Fruit fly (Drosophila melanogaster) whole organism, pupa: ENCODE measurements around the gene CG13108.

ENCODE experiments used
- CG10348 ChIP-seq: fragments of 200-800 bp; sonication (Bioruptor generic); IDR thresholded peaks from 2 replicates; pipeline ENCODE4 v1.3.6; 2022; ENCODE audit warnings: missing biosample characterization, missing genetic modification characterization
- CG12605 ChIP-seq: fragments of 200-800 bp; sonication (Bioruptor generic); IDR thresholded peaks from 2 replicates; pipeline ENCODE4 v1.3.6; 2022; ENCODE audit warnings: missing biosample characterization, missing genetic modification characterization
- CG13204 ChIP-seq: fragments of 200-800 bp; sonication (Bioruptor generic); optimal IDR thresholded peaks from 2 replicates; lab custom pipeline; 2018; ENCODE audit warnings: missing biosample characterization, mild to moderate bottlenecking, missing genetic modification characterization, moderate library complexity
- CG14655 ChIP-seq: fragments of 200-800 bp; sonication (Bioruptor generic); optimal IDR thresholded peaks from 3 replicates; lab custom pipeline; 2017; ENCODE audit warnings: mild to moderate bottlenecking, missing biosample characterization, missing genetic modification reagents, missing genetic modification characterization
- CG15710 ChIP-seq: fragments of 200-800 bp; sonication (Bioruptor generic); optimal IDR thresholded peaks from 2 replicates; lab custom pipeline; 2018; ENCODE audit warnings: missing biosample characterization, mild to moderate bottlenecking, missing genetic modification characterization, moderate library complexity
- CG17806 ChIP-seq: fragments of 200-800 bp; sonication (Bioruptor generic); optimal IDR thresholded peaks from 2 replicates; lab custom pipeline; 2018; ENCODE audit warnings: missing biosample characterization, mild to moderate bottlenecking, missing genetic modification characterization, moderate library complexity
- CG32121 ChIP-seq: fragments of 200-800 bp; sonication (Bioruptor generic); IDR thresholded peaks from 2 replicates; pipeline ENCODE4 v1.3.6; 2022; ENCODE audit warnings: missing biosample characterization, missing genetic modification characterization
- CG34367 ChIP-seq: fragments of 200-800 bp; sonication (Bioruptor generic); optimal IDR thresholded peaks from 2 replicates; lab custom pipeline; 2018; ENCODE audit warnings: missing biosample characterization, mild to moderate bottlenecking, missing genetic modification characterization
- CG4496 ChIP-seq: fragments of 200-800 bp; sonication (Bioruptor generic); IDR thresholded peaks from 3 replicates; pipeline ENCODE4 v1.3.6; 2022; ENCODE audit warnings: missing biosample characterization, missing genetic modification characterization
- CG8159 ChIP-seq: fragments of 200-800 bp; sonication (Bioruptor generic); optimal IDR thresholded peaks from 3 replicates; lab custom pipeline; 2018; ENCODE audit warnings: missing biosample characterization, mild to moderate bottlenecking, missing genetic modification characterization, moderate library complexity
- CG8301 ChIP-seq: fragments of 200-800 bp; sonication (Bioruptor generic); optimal IDR thresholded peaks from 2 replicates; lab custom pipeline; 2018; ENCODE audit warnings: missing biosample characterization, mild to moderate bottlenecking, missing genetic modification characterization
- CG9948 ChIP-seq: fragments of 200-800 bp; sonication (Bioruptor generic); optimal IDR thresholded peaks from 2 replicates; lab custom pipeline; 2018; ENCODE audit warnings: missing biosample characterization, mild to moderate bottlenecking, missing genetic modification characterization, moderate library complexity
- D1 ChIP-seq: fragments of 200-800 bp; sonication (Bioruptor generic); optimal IDR thresholded peaks from 2 replicates; lab custom pipeline; 2018; ENCODE audit warnings: missing biosample characterization, mild to moderate bottlenecking, missing genetic modification characterization, moderate library complexity
- EcR ChIP-seq: fragments of 200-800 bp; sonication (Bioruptor generic); optimal IDR thresholded peaks from 3 replicates; lab custom pipeline; 2019; ENCODE audit warnings: missing biosample characterization, missing genetic modification characterization, mild to moderate bottlenecking, moderate library complexity, missing genetic modification reagents
- Ets98B ChIP-seq: fragments of 200-800 bp; sonication (Bioruptor generic); IDR thresholded peaks from 2 replicates; pipeline ENCODE4 v1.3.6; 2022; ENCODE audit warnings: missing biosample characterization, missing genetic modification characterization
- Pif1A ChIP-seq: fragments of 200-800 bp; sonication (Bioruptor generic); optimal IDR thresholded peaks from 3 replicates; lab custom pipeline; 2016; ENCODE audit warnings: missing biosample characterization, missing genetic modification characterization
- Pif1B ChIP-seq: fragments of 200-800 bp; sonication (Bioruptor generic); optimal IDR thresholded peaks from 3 replicates; lab custom pipeline; 2016; ENCODE audit warnings: missing biosample characterization, missing genetic modification characterization
- Snoo ChIP-seq: fragments of 200-800 bp; sonication (Bioruptor generic); optimal IDR thresholded peaks from 3 replicates; lab custom pipeline; 2017; ENCODE audit warnings: missing biosample characterization, mild to moderate bottlenecking, missing genetic modification characterization, inconsistent platforms
- fd96Ca ChIP-seq: fragments of 200-800 bp; sonication (Bioruptor generic); IDR thresholded peaks from 3 replicates; pipeline ENCODE4 v1.3.6; 2022; ENCODE audit warnings: missing biosample characterization, missing genetic modification characterization
- gl ChIP-seq: fragments of 200-800 bp; sonication (Bioruptor generic); optimal IDR thresholded peaks from 2 replicates; lab custom pipeline; 2018; ENCODE audit warnings: missing biosample characterization, mild to moderate bottlenecking, missing genetic modification characterization
- rn ChIP-seq: fragments of 200-800 bp; sonication (Bioruptor generic); IDR thresholded peaks from 2 replicates; pipeline ENCODE4 v1.3.6; 2022; ENCODE audit warnings: missing biosample characterization, missing genetic modification characterization

CG13108 gene

DNA sequence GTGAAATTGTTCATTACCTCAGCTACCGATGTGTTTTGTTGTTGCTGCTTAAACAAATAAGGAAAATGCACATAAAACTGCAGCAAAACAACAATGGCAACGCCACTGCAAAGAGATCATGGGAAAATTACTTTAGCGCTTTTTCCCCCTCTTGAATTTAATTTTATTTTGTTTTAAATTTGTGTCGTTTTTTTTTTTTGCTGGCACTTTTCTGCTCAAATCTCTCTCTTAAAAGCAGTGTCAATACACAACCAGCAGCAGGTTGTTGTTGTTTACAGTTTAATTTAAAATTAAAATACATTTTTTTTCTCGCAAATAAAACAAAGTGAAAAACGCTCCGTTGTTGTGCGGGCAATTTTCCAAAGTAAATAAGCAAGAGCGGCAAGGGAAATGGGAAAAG, 6.3 kb upstream of the CG13108 start:
- TF ChIP-seq CG12605 (GFP tag; lab: Robert Waterston, UW) (no peak), CG10348 (no peak), Pif1B (GFP tag; lab: Kevin White, UChicago) (no peak), Snoo (tag; lab: Kevin White, UChicago) (no peak), CG8301 (tag; lab: Kevin White, UChicago) (no peak), CG32121 (GFP tag; lab: Robert Waterston, UW) (peak; percentile 29; the same call in 1 of the 2 replicates), CG14655 (GFP tag; lab: Kevin White, UChicago) (no peak), CG15710 (no peak), Ets98B (GFP tag; lab: Robert Waterston, UW) (0 out of 2 replicates have a peak, but pooled peaks have one; percentile 18)

dm6 chr2L:9158341-9158740, 5.7 kb upstream of the CG13108 start:
- no peak for TF ChIP-seq CG12605 (GFP tag; lab: Robert Waterston, UW)
- no peak for TF ChIP-seq Ets98B (GFP tag; lab: Robert Waterston, UW)
- TF ChIP-seq D1 (tag; lab: Kevin White, UChicago): peak; percentile 24
- TF ChIP-seq CG14655 (GFP tag; lab: Kevin White, UChicago): no peak
- TF ChIP-seq Pif1B (GFP tag; lab: Kevin White, UChicago): no peak
- TF ChIP-seq gl (tag; lab: Kevin White, UChicago): no peak

- 0 out of 2 replicates have a peak, but pooled peaks have one; percentile 11 for TF ChIP-seq CG32121 (GFP tag; lab: Robert Waterston, UW)
- TF ChIP-seq CG8301 (tag; lab: Kevin White, UChicago): no peak
Observed at dm6 chr2L:9160090-9160489, 3.9 kb upstream of the CG13108 start.

dm6 chr2L:9164797-9165196, 762 bp downstream of the CG13108 start:
- TF ChIP-seq EcR: peak; percentile 19
- no peak for TF ChIP-seq CG8159 (tag; lab: Kevin White, UChicago)

DNA sequence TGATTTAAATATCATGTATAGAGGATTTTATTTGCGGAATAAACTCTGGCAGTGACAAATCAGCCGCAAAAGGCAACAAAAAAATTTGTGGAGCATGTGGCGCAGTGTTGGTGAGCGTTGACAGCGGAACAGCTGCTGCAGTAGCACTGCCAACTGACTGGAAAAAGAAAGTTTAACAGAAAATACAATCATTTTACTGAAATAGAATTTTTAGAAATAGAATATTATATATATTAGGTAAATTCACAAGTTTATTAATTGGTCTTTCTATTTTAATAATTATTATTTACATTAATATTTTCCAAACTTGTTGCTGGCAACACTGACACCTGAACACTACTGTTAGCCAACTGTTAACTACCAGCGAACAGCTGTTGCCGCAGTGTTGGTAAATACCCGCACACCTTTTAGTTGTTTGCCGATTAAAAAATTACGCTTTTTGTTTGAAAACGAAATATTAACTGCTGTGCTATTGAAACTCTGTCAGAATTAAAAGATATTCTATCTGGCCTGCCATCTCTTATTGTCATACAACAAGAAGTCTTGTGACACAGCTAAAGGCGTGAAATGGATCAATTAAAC, 2.5 kb downstream of the CG13108 start, which contains the start of the genes CG9586 and tai:
CG9586 (minus strand) TSS at position 116 of the 582 bp plus-strand sequence.
tai (plus strand) TSS at position 380 of the 582 bp plus-strand sequence.
- TF ChIP-seq fd96Ca (GFP tag; lab: Robert Waterston, UW): peak; percentile 57; the same call in 2 of the 3 replicates
- TF ChIP-seq CG8301 (tag; lab: Kevin White, UChicago): peak; percentile 51
- TF ChIP-seq CG34367 (tag; lab: Kevin White, UChicago): peak; percentile 62
- peak; percentile 75 for TF ChIP-seq CG32121 (GFP tag; lab: Robert Waterston, UW)
- TF ChIP-seq Pif1B (GFP tag; lab: Kevin White, UChicago): peak; percentile 69
- no peak for TF ChIP-seq gl (tag; lab: Kevin White, UChicago)
- peak; percentile 35 for TF ChIP-seq Pif1A (GFP tag; lab: Kevin White, UChicago)
- TF ChIP-seq D1 (tag; lab: Kevin White, UChicago): peak; percentile 36
- TF ChIP-seq CG15710: peak; percentile 68
- TF ChIP-seq CG12605 (GFP tag; lab: Robert Waterston, UW): no peak
- peak; percentile 34; the same call in 1 of the 2 replicates for TF ChIP-seq rn
- no peak for TF ChIP-seq CG10348
- peak; percentile 68; the same call in 1 of the 3 replicates for TF ChIP-seq CG4496
- peak; percentile 50 for TF ChIP-seq CG9948 (tag; lab: Kevin White, UChicago)
- no peak for TF ChIP-seq CG13204
- TF ChIP-seq CG8159 (tag; lab: Kevin White, UChicago): peak; percentile 58
- no peak for TF ChIP-seq EcR
- TF ChIP-seq Ets98B (GFP tag; lab: Robert Waterston, UW): peak; percentile 74
- TF ChIP-seq CG14655 (GFP tag; lab: Kevin White, UChicago): peak; percentile 75
- peak; percentile 71 for TF ChIP-seq CG17806
- peak; percentile 22 for TF ChIP-seq Snoo (tag; lab: Kevin White, UChicago)

- TF ChIP-seq CG14655 (GFP tag; lab: Kevin White, UChicago) (no peak), CG9948 (tag; lab: Kevin White, UChicago) (no peak), CG4496 (peak; percentile 37; the same call in 1 of the 3 replicates), CG8301 (tag; lab: Kevin White, UChicago) (no peak), CG12605 (GFP tag; lab: Robert Waterston, UW) (peak; percentile 57), Ets98B (GFP tag; lab: Robert Waterston, UW) (peak; percentile 63; the same call in 1 of the 2 replicates), CG32121 (GFP tag; lab: Robert Waterston, UW) (peak; percentile 71), fd96Ca (GFP tag; lab: Robert Waterston, UW) (peak; percentile 64; the same call in 1 of the 3 replicates)
Observed at dm6 chr2L:9167001-9167400, 3.0 kb downstream of the CG13108 start.
